Worm (Caenorhabditis elegans): ENCODE data around the gene egli-1.

The egli-1 gene

ce11 chrII:9323660-9324059, at the start of gene egli-1:
Gene egli-1 (plus strand): TSS chrII:9323960.
- TF ChIP-seq zfp-2 (tag; optimal IDR thresholded peaks at IDR 0.05) (no peak), unc-130 (GFP tag; optimal IDR thresholded peaks at IDR 0.05) (no peak), Y5F2A.4 (GFP tag; optimal IDR thresholded peaks at IDR 0.05) (no peak), zip-2 (tag; optimal IDR thresholded peaks at IDR 0.05) (no peak), nhr-237 (tag; optimal IDR thresholded peaks at IDR 0.05) (no peak), D1046.2 (GFP tag; IDR thresholded peaks at IDR 0.05) (no peak), ceh-44 (GFP tag; IDR thresholded peaks at IDR 0.05) (no peak), dpl-1 (GFP tag; optimal IDR thresholded peaks at IDR 0.05) (no peak), php-3 (GFP tag; IDR thresholded peaks at IDR 0.05) (no peak), R02D3.7 (tag; optimal IDR thresholded peaks at IDR 0.05) (no peak), lin-13 (GFP tag; optimal IDR thresholded peaks at IDR 0.05) (no peak), sdz-12 (GFP tag; optimal IDR thresholded peaks at IDR 0.05) (no peak), F37D6.2 (tag; optimal IDR thresholded peaks at IDR 0.05) (no peak), ceh-82 (tag; optimal IDR thresholded peaks at IDR 0.05) (no peak), saeg-2 (GFP tag; IDR thresholded peaks at IDR 0.05) (no peak), aha-1 (tag) (no peak), gei-8 (GFP tag; optimal IDR thresholded peaks at IDR 0.05) (no peak), nhr-77 (tag; optimal IDR thresholded peaks at IDR 0.05) (no peak)

DNA sequence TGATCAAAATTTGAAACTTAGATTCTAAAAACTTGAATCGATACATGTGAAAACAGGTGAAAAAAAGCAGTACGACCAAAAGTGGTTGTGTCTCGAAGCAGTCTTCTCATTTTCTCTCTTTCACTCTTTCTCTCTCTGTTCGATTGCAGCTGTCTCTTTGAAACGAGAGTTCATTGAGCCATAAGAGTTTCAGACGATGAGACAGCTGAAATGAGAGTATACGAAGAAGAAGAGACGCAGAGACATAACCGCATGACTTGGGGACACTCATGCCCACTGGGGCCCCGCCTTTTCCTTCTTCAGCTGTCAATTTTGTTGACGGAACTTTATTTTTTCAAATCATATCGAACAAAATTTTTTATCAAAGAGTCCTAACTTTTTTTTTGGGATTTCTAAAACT, 49.8 kb upstream of the egli-1 start:
- TF ChIP-seq dpl-1 (GFP tag; optimal IDR thresholded peaks at IDR 0.05) (peak; percentile 50), Y48G9A.11 (GFP tag; IDR thresholded peaks at IDR 0.05) (no peak), gei-8 (GFP tag; optimal IDR thresholded peaks at IDR 0.05) (peak; percentile 49), egl-43 (GFP tag; IDR thresholded peaks at IDR 0.05) (0 out of 2 replicates have a peak, but pooled peaks have one; percentile 65), snpc-1.2 (GFP tag; IDR thresholded peaks at IDR 0.05) (0 out of 2 replicates have a peak, but pooled peaks have one; percentile 42), mdt-29 (GFP tag; IDR thresholded peaks at IDR 0.05) (peak; percentile 60; the same call in 1 of the 2 replicates), unc-130 (GFP tag; optimal IDR thresholded peaks at IDR 0.05) (no peak), saeg-2 (GFP tag; IDR thresholded peaks at IDR 0.05) (no peak), ces-1 (GFP tag; optimal IDR thresholded peaks at IDR 0.05) (no peak), ztf-7 (tag; optimal IDR thresholded peaks at IDR 0.05) (no peak), hlh-11 (tag; optimal IDR thresholded peaks at IDR 0.05) (peak; percentile 99), cey-2 (tag; optimal IDR thresholded peaks at IDR 0.05; ENCODE audit: borderline replicate concordance, insufficient read depth) (no peak), nhr-25 (tag; optimal IDR thresholded peaks at IDR 0.05; ENCODE audit: borderline replicate concordance, insufficient read depth) (peak; percentile 76), ceh-20 (GFP tag; IDR thresholded peaks at IDR 0.05) (peak; percentile 85; the same call in 1 of the 2 replicates), F37D6.2 (tag; optimal IDR thresholded peaks at IDR 0.05) (peak; percentile 29), mxl-2 (GFP tag; conservative IDR thresholded peaks at IDR 0.05) (no peak), nhr-10 (tag; optimal IDR thresholded peaks at IDR 0.05) (no peak), jun-1 (tag; optimal IDR thresholded peaks at IDR 0.05) (peak; percentile 53), ceh-44 (GFP tag; IDR thresholded peaks at IDR 0.05) (no peak), php-3 (GFP tag; IDR thresholded peaks at IDR 0.05) (peak; percentile 62; the same call in 1 of the 2 replicates), nhr-41 (GFP tag; IDR thresholded peaks at IDR 0.05) (no peak), Y75B8A.6 (GFP tag; IDR thresholded peaks at IDR 0.05) (no peak), lsy-2 (tag; optimal IDR thresholded peaks at IDR 0.05) (peak; percentile 67 to 86), rbr-2 (tag; optimal IDR thresholded peaks at IDR 0.05) (peak; percentile 77), mep-1 (tag; optimal IDR thresholded peaks at IDR 0.05) (peak; percentile 82), Y105C5A.15 (GFP tag; IDR thresholded peaks at IDR 0.05) (0 out of 2 replicates have a peak, but pooled peaks have one; percentile 57), ceh-28 (tag; optimal IDR thresholded peaks at IDR 0.05) (peak; percentile 19), madf-9 (GFP tag; conservative IDR thresholded peaks at IDR 0.05) (0 out of 2 replicates have a peak, but pooled peaks have one; percentile 38), pqm-1 (tag; optimal IDR thresholded peaks at IDR 0.05) (peak; percentile 2), hif-1 (tag; optimal IDR thresholded peaks at IDR 0.05) (peak in 1 of 2 experiments; percentile 71), nhr-48 (tag; optimal IDR thresholded peaks at IDR 0.05) (peak; percentile 79), spr-1 (tag; optimal IDR thresholded peaks at IDR 0.05) (peak; percentile 65), tag-97 (GFP tag; IDR thresholded peaks at IDR 0.05) (no peak), skn-1 (tag; optimal IDR thresholded peaks at IDR 0.05) (no peak), nhr-77 (tag; optimal IDR thresholded peaks at IDR 0.05) (peak; percentile 67), nhr-111 (GFP tag; optimal IDR thresholded peaks at IDR 0.05) (no peak), sdz-12 (GFP tag; optimal IDR thresholded peaks at IDR 0.05) (no peak), F44E2.7 (GFP tag; IDR thresholded peaks at IDR 0.05) (no peak), fkh-10 (GFP tag; optimal IDR thresholded peaks at IDR 0.05) (peak; percentile 60)
